Worm (Caenorhabditis elegans): ENCODE data around the gene C29F7.10.

DNA sequence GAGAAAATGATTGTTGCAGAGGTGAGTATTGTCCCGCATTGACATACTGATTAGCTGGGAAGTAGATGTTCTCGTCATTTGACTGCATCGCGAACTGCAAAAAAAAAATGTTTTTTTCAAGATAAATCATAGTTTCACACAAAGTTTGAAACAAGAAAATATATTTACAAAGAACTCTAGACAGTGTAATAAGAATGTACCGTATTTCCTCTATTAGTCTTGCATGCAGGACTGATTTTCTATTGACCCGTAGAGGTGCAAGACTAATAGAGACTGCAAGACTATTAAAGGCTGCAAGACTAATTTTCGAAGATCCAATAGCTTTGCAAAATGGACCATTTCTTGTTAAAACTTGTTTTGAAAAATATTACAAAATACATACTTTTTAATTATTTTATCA lies 7.9 kb downstream of the C29F7.10 start, which contains the start of gene fkh-3:
- no peak for TF ChIP-seq hlh-4 (tag; optimal IDR thresholded peaks at IDR 0.05)
- TF ChIP-seq aly-2 (tag; optimal IDR thresholded peaks at IDR 0.05) = no peak
- TF ChIP-seq ces-1 (GFP tag; optimal IDR thresholded peaks at IDR 0.05) = no peak
- TF ChIP-seq nhr-77 (tag; optimal IDR thresholded peaks at IDR 0.05) = no peak
- TF ChIP-seq ama-1 (optimal IDR thresholded peaks at IDR 0.05) = no peak
- TF ChIP-seq tbx-2 (tag; optimal IDR thresholded peaks at IDR 0.05) = no peak
- TF ChIP-seq unc-62 (GFP tag; optimal IDR thresholded peaks at IDR 0.05) = no peak
- TF ChIP-seq ztf-11 (tag; optimal IDR thresholded peaks at IDR 0.05) = no peak
- no peak for TF ChIP-seq skn-1 (tag; optimal IDR thresholded peaks at IDR 0.05)
- no peak for TF ChIP-seq nhr-237 (tag; optimal IDR thresholded peaks at IDR 0.05)
- no peak for TF ChIP-seq nhr-28 (tag; optimal IDR thresholded peaks at IDR 0.05)

All from whole organism, L1 larva.